Fruit fly (Drosophila melanogaster): Measurements from ENCODE around the gene Nrg.
A peak's percentile ranks its signal among the peaks of the same experiment; 100 is the strongest.

DNA sequence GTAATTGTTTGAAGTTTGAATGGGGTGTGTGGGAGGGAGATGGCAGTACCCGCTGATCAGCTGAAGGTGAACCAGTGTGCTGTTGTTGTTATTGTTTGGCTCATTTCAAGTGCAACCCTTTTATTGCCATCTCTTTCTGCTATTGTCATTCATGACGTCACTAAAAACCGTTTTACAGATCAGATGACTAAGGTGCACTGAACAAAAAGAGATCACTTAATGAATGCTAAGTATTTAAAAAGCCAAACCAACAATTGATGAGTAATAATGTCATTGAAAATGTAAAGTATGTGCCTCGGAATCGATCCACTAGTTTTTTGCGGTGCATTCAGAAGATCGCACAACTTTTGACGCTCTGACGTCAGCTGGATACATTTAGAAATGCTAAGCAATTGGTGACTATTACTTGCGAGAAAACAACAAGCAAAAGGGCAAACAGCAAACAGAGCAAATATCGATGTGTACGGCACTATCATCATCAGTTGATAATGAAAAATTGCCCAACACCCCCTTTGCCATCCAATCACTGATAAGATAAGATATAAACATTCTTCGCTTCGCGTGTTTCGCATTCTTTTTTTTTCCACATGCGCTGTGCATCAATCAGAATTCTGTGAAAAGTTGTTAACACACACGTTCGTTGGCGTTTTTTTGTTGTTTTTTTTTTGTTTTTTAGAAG is 57.6 kb downstream of the Nrg start:
- TF ChIP-seq Mnt (GFP tag; optimal IDR thresholded peaks at IDR 0.05) (peak; percentile 14), toe (GFP tag; optimal IDR thresholded peaks at IDR 0.05) (peak; percentile 10), pad (GFP tag; optimal IDR thresholded peaks at IDR 0.05) (peak; percentile 32), Crg-1 (GFP tag; optimal IDR thresholded peaks at IDR 0.05) (no peak), CG14711 (tag; optimal IDR thresholded peaks at IDR 0.05) (peak; percentile 71), kay (GFP tag; ENCODE audit: borderline replicate concordance) (peak; percentile 93), ovo (GFP tag; optimal IDR thresholded peaks at IDR 0.05) (peak; percentile 26), bab1 (GFP tag; optimal IDR thresholded peaks at IDR 0.05) (peak; percentile 67), cnc (optimal IDR thresholded peaks at IDR 0.05) (no peak), CG33017 (tag; optimal IDR thresholded peaks at IDR 0.05) (peak; percentile 71), Hr96 (GFP tag; optimal IDR thresholded peaks at IDR 0.05) (no peak), CG7101 (tag; optimal IDR thresholded peaks at IDR 0.05) (peak; percentile 82)
